Worm (Caenorhabditis elegans) whole organism, midembryonic: Measurements from ENCODE around the gene frm-8.

Experiments used
- T22C8.4 ChIP-seq: fragments of 200-800 bp; sonication (Bioruptor generic); IDR thresholded peaks from 2 replicates; pipeline ENCODE4 v1.3.6; 2022; ENCODE audit warnings: missing genetic modification characterization, missing compliant biosample characterization
- flt-1 ChIP-seq: fragments of 200-800 bp; sonication (Bioruptor generic); IDR thresholded peaks from 2 replicates; pipeline ENCODE4 v1.3.6; 2022; ENCODE audit warnings: missing genetic modification characterization, missing compliant biosample characterization
- klf-2 ChIP-seq: fragments of 200-800 bp; sonication (Bioruptor generic); conservative IDR thresholded peaks from 2 replicates; pipeline ENCODE4 v1.3.6; 2022; ENCODE audit warnings: missing genetic modification reagents, missing genetic modification characterization, missing compliant biosample characterization
- med-1 ChIP-seq: sonication (generic microtip); optimal IDR thresholded peaks from 2 replicates; lab custom pipeline; 2017; ENCODE audit warnings: missing genetic modification characterization, mild to moderate bottlenecking, missing compliant biosample characterization, antibody characterized with exemption, missing genetic modification reagents; ENCODE audit not compliant: insufficient read depth
- ref-1 ChIP-seq: fragments of 200-800 bp; sonication (Bioruptor generic); conservative IDR thresholded peaks from 2 replicates; pipeline ENCODE4 v1.3.6; 2022; ENCODE audit warnings: missing genetic modification reagents, missing genetic modification characterization, missing compliant biosample characterization
- tab-1 ChIP-seq: fragments of 200-800 bp; sonication (Bioruptor generic); IDR thresholded peaks from 2 replicates; pipeline ENCODE4 v1.3.6; 2022; ENCODE audit warnings: missing genetic modification characterization, missing compliant biosample characterization
- ztf-23 ChIP-seq: fragments of 200-800 bp; sonication (Bioruptor generic); IDR thresholded peaks from 2 replicates; pipeline ENCODE4 v1.3.6; 2022; ENCODE audit warnings: missing genetic modification reagents, missing genetic modification characterization, missing compliant biosample characterization
- ztf-29 ChIP-seq: fragments of 200-800 bp; sonication (Bioruptor generic); IDR thresholded peaks from 2 replicates; pipeline ENCODE4 v1.3.6; 2022; ENCODE audit warnings: missing genetic modification reagents, missing genetic modification characterization, missing compliant biosample characterization

ce11 chrIII:3255575-3255974, 36.6 kb upstream of the frm-8 start, which contains the start of gene Y53G8AM.4:
- no peak for TF ChIP-seq tab-1
- TF ChIP-seq ztf-29 (GFP tag; lab: Robert Waterston, UW): no peak
- no peak for TF ChIP-seq T22C8.4 (GFP tag; lab: Robert Waterston, UW)
- TF ChIP-seq flt-1 (GFP tag; lab: Robert Waterston, UW): no peak
- TF ChIP-seq klf-2 (GFP tag; lab: Robert Waterston, UW): no peak
- no peak for TF ChIP-seq ztf-23 (GFP tag; lab: Robert Waterston, UW)
- TF ChIP-seq med-1 (GFP tag; lab: Kevin White, UChicago): no peak
- TF ChIP-seq ref-1 (GFP tag; lab: Robert Waterston, UW): no peak
